Worm (Caenorhabditis elegans) whole organism, L1 larva: ENCODE data around the gene mms-19.

ENCODE experiments used
- C16A3.4 ChIP-seq: fragments of 150-350 bp; optimal IDR thresholded peaks from 2 replicates; lab custom pipeline; 2014; ENCODE audit warnings: missing biosample characterization, missing genetic modification characterization
- Y116A8C.19 ChIP-seq: sonication (generic microtip); optimal IDR thresholded peaks from 2 replicates; lab custom pipeline; 2016; ENCODE audit warnings: missing compliant biosample characterization, missing genetic modification characterization, borderline replicate concordance
- alr-1 ChIP-seq: fragments of 200-800 bp; sonication (Bioruptor generic); optimal IDR thresholded peaks from 2 replicates; lab custom pipeline; 2018; ENCODE audit warnings: borderline replicate concordance, mild to moderate bottlenecking, missing genetic modification characterization, missing compliant biosample characterization
- blmp-1 ChIP-seq: fragments of 150-350 bp; optimal IDR thresholded peaks from 2 replicates; lab custom pipeline; 2014; ENCODE audit warnings: missing biosample characterization, missing genetic modification characterization
- ceh-63 ChIP-seq: fragments of 200-800 bp; sonication (Bioruptor generic); optimal IDR thresholded peaks from 2 replicates; lab custom pipeline; 2018; ENCODE audit warnings: mild to moderate bottlenecking, missing genetic modification characterization, missing compliant biosample characterization
- ceh-8 ChIP-seq: fragments of 200-800 bp; sonication (Bioruptor generic); optimal IDR thresholded peaks from 2 replicates; lab custom pipeline; 2018; ENCODE audit warnings: mild to moderate bottlenecking, missing genetic modification characterization, moderate library complexity, missing compliant biosample characterization
- ceh-82 ChIP-seq, 3 experiments: fragments of 150-350 bp in 1 of 3; sonication (generic microtip) in 2 of 3; optimal IDR thresholded peaks; 2 replicates each; lab custom pipeline; 2014 to 2017; ENCODE audit warnings: missing biosample characterization in 3 of 3, missing genetic modification characterization in 3 of 3
- efl-3 ChIP-seq: fragments of 200-800 bp; sonication (Bioruptor generic); optimal IDR thresholded peaks from 2 replicates; lab custom pipeline; 2018; ENCODE audit warnings: mild to moderate bottlenecking, missing genetic modification characterization, missing compliant biosample characterization
- egl-13 ChIP-seq: sonication (generic microtip); optimal IDR thresholded peaks from 2 replicates; lab custom pipeline; 2016; ENCODE audit warnings: missing genotype, missing genetic modification reagents, missing genetic modification characterization, missing compliant biosample characterization
- elt-2 ChIP-seq: sonication (generic microtip); optimal IDR thresholded peaks from 2 replicates; lab custom pipeline; 2016; ENCODE audit warnings: missing genetic modification characterization, mild to moderate bottlenecking, inconsistent platforms, missing compliant biosample characterization, missing genetic modification reagents
- ets-5 ChIP-seq: fragments of 200-800 bp; sonication (Bioruptor generic); IDR thresholded peaks from 2 replicates; pipeline ENCODE4 v1.3.6; 2022; ENCODE audit warnings: missing genetic modification characterization, missing compliant biosample characterization
- hlh-4 ChIP-seq: sonication (generic microtip); optimal IDR thresholded peaks from 2 replicates; lab custom pipeline; 2016; ENCODE audit warnings: mild to moderate bottlenecking, missing genetic modification characterization, missing compliant biosample characterization
- hpl-2 ChIP-seq: fragments of 150-350 bp; optimal IDR thresholded peaks from 2 replicates; lab custom pipeline; 2014; ENCODE audit warnings: missing biosample characterization, missing genetic modification reagents, missing genetic modification characterization
- irx-1 ChIP-seq: sonication (generic microtip); optimal IDR thresholded peaks from 2 replicates; lab custom pipeline; 2016; ENCODE audit warnings: missing genetic modification characterization, missing compliant biosample characterization
- jun-1 ChIP-seq: fragments of 150-350 bp; optimal IDR thresholded peaks from 2 replicates; lab custom pipeline; 2014; ENCODE audit warnings: missing biosample characterization, missing genetic modification reagents, missing genetic modification characterization
- lin-14 ChIP-seq: fragments of 200-800 bp; sonication (Bioruptor generic); optimal IDR thresholded peaks from 2 replicates; lab custom pipeline; 2018; ENCODE audit warnings: mild to moderate bottlenecking, missing genetic modification characterization, moderate library complexity, missing compliant biosample characterization
- lin-35 ChIP-seq, 2 experiments: fragments of 150-350 bp; optimal IDR thresholded peaks; 2 replicates each; lab custom pipeline; 2014; ENCODE audit warnings: missing biosample characterization in 2 of 2, missing genetic modification characterization in 2 of 2, missing genetic modification reagents in 2 of 2
- lin-39 ChIP-seq: fragments of 150-350 bp; optimal IDR thresholded peaks from 2 replicates; lab custom pipeline; 2014; ENCODE audit warnings: missing biosample characterization, missing genetic modification reagents, missing genetic modification characterization
- lir-3 ChIP-seq: sonication (generic microtip); optimal IDR thresholded peaks from 2 replicates; lab custom pipeline; 2016; ENCODE audit warnings: mild to moderate bottlenecking, missing genetic modification characterization, moderate library complexity, missing compliant biosample characterization; ENCODE audit not compliant: poor library complexity
- mab-9 ChIP-seq: fragments of 200-800 bp; sonication (Bioruptor generic); IDR thresholded peaks from 2 replicates; pipeline ENCODE4 v1.3.6; 2022; ENCODE audit warnings: missing genetic modification reagents, missing genetic modification characterization, missing compliant biosample characterization
- mep-1 ChIP-seq: fragments of 150-350 bp; optimal IDR thresholded peaks from 2 replicates; lab custom pipeline; 2014; ENCODE audit warnings: missing biosample characterization, missing genetic modification characterization
- nhr-11 ChIP-seq: fragments of 150-350 bp; optimal IDR thresholded peaks from 2 replicates; lab custom pipeline; 2014; ENCODE audit warnings: missing biosample characterization, missing genetic modification characterization
- nhr-19 ChIP-seq: fragments of 200-800 bp; sonication (Bioruptor generic); conservative IDR thresholded peaks from 2 replicates; pipeline ENCODE4 v1.3.6; 2022; ENCODE audit warnings: missing genetic modification characterization, missing compliant biosample characterization
- nhr-20 ChIP-seq: sonication (generic microtip); optimal IDR thresholded peaks from 2 replicates; lab custom pipeline; 2016; ENCODE audit warnings: mild to moderate bottlenecking, missing genetic modification characterization, missing compliant biosample characterization
- nhr-77 ChIP-seq: fragments of 150-350 bp; optimal IDR thresholded peaks from 2 replicates; lab custom pipeline; 2014; ENCODE audit warnings: missing biosample characterization, missing genetic modification characterization
- nhr-84 ChIP-seq: sonication (generic microtip); optimal IDR thresholded peaks from 2 replicates; lab custom pipeline; 2017; ENCODE audit warnings: missing biosample characterization, missing genetic modification characterization
- pag-3 ChIP-seq: sonication (generic microtip); optimal IDR thresholded peaks from 2 replicates; lab custom pipeline; 2017; ENCODE audit warnings: missing genetic modification characterization, mild to moderate bottlenecking, missing compliant biosample characterization, antibody characterized with exemption, borderline replicate concordance; ENCODE audit not compliant: insufficient read depth
- pqm-1 ChIP-seq: sonication (generic microtip); optimal IDR thresholded peaks from 3 replicates; lab custom pipeline; 2017; ENCODE audit warnings: missing biosample characterization, missing genetic modification characterization
- rnt-1 ChIP-seq: sonication (generic microtip); optimal IDR thresholded peaks from 2 replicates; lab custom pipeline; 2016; ENCODE audit warnings: mild to moderate bottlenecking, missing genetic modification characterization, moderate library complexity, missing compliant biosample characterization
- skn-1 ChIP-seq: fragments of 150-350 bp; optimal IDR thresholded peaks from 2 replicates; lab custom pipeline; 2014; ENCODE audit warnings: missing biosample characterization, missing genetic modification characterization
- snu-23 ChIP-seq: sonication (generic microtip); optimal IDR thresholded peaks from 2 replicates; lab custom pipeline; 2016; ENCODE audit warnings: missing genetic modification characterization, missing compliant biosample characterization
- sptf-1 ChIP-seq: fragments of 150-350 bp; optimal IDR thresholded peaks from 2 replicates; lab custom pipeline; 2014; ENCODE audit warnings: missing biosample characterization, missing genetic modification characterization
- tbx-2 ChIP-seq: sonication (generic microtip); optimal IDR thresholded peaks from 2 replicates; lab custom pipeline; 2016; ENCODE audit warnings: missing genetic modification characterization, missing compliant biosample characterization
- unc-30 ChIP-seq: sonication (generic microtip); optimal IDR thresholded peaks from 2 replicates; lab custom pipeline; 2017; ENCODE audit warnings: missing biosample characterization, missing genetic modification characterization
- unc-86 ChIP-seq: sonication (generic microtip); optimal IDR thresholded peaks from 2 replicates; lab custom pipeline; 2016; ENCODE audit warnings: missing genetic modification characterization, missing compliant biosample characterization
- xbp-1 ChIP-seq: sonication (generic microtip); optimal IDR thresholded peaks from 2 replicates; lab custom pipeline; 2016; ENCODE audit warnings: missing genetic modification characterization, missing compliant biosample characterization
- ztf-11 ChIP-seq, 2 experiments: sonication (generic microtip); optimal IDR thresholded peaks; 2 replicates each; lab custom pipeline; 2016 to 2017; ENCODE audit warnings: missing genetic modification characterization in 2 of 2, missing biosample characterization in 1 of 2, missing compliant biosample characterization in 1 of 2

mms-19 gene

DNA sequence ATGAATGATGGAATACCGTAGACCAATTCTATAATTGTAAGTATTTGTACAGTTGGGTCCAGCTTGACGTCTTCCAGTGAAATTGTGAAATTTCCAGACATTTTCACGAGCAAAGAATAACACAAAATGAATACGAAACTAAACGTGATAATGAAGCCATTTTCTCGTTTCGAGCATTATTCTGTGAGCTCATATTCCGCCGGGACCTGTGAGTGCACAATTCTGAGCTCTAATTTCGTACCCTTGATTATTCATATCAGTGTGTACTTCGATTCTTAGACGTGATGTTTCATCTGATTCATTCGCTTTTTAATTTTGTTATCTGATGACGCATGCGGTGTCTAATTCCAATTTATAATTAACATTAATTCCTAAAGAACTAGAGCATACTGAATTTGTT lies 31.8 kb upstream of the mms-19 start, which contains the start of gene srg-66:
TSS of gene srg-66 (minus strand) at position 101 of the 400 bp plus-strand sequence.
- TF ChIP-seq nhr-11 (tag; lab: Kevin White, UChicago), result no peak
- TF ChIP-seq ceh-8, result peak; percentile 66
- TF ChIP-seq, all 84 proteins: peak for 1

ce11 chrV:5484866-5485265 lies 29.3 kb upstream of the mms-19 start, which contains the start of gene srg-65:
srg-65 (minus strand) TSS chrV:5484966.
- TF ChIP-seq snu-23, result no peak
- TF ChIP-seq mab-9, result no peak
- TF ChIP-seq ceh-8, result no peak
- no peak for TF ChIP-seq egl-13 (tag; lab: Kevin White, UChicago)
- TF ChIP-seq Y116A8C.19 (tag; lab: Kevin White, UChicago), result no peak
- TF ChIP-seq pqm-1 (tag; lab: Kevin White, UChicago), result no peak
- TF ChIP-seq tbx-2 (tag; lab: Kevin White, UChicago), result no peak
- no peak for TF ChIP-seq C16A3.4 (tag; lab: Kevin White, UChicago)
- TF ChIP-seq hpl-2 (GFP tag; lab: Kevin White, UChicago), result no peak
- TF ChIP-seq unc-30, result no peak
- TF ChIP-seq efl-3 (GFP tag; lab: Kevin White, UChicago), result no peak
- TF ChIP-seq ceh-63 (GFP tag; lab: Kevin White, UChicago), result no peak
- TF ChIP-seq ceh-82 (tag; optimal IDR thresholded peaks at IDR 0.05; lab: Kevin White, UChicago), result no peak
- no peak for TF ChIP-seq lin-14 (GFP tag; lab: Kevin White, UChicago)
- TF ChIP-seq mep-1 (tag; lab: Kevin White, UChicago), result no peak
- TF ChIP-seq sptf-1, result no peak
- no peak for TF ChIP-seq alr-1 (tag; lab: Kevin White, UChicago)
- no peak for TF ChIP-seq hlh-4
- TF ChIP-seq nhr-19 (GFP tag; lab: Robert Waterston, UW), result no peak
- no peak for TF ChIP-seq ztf-11 (tag; optimal IDR thresholded peaks at IDR 0.05; lab: Kevin White, UChicago)

- TF ChIP-seq skn-1, result no peak
- no peak for TF ChIP-seq rnt-1
- TF ChIP-seq unc-86 (tag; lab: Kevin White, UChicago), result no peak
- no peak for TF ChIP-seq pag-3 (tag; lab: Kevin White, UChicago)
- TF ChIP-seq nhr-11 (tag; lab: Kevin White, UChicago), result no peak
- no peak for TF ChIP-seq xbp-1 (tag; lab: Kevin White, UChicago)
- no peak for TF ChIP-seq lin-35 (GFP tag; optimal IDR thresholded peaks at IDR 0.05; lab: Kevin White, UChicago)
- no peak for TF ChIP-seq nhr-84 (tag; lab: Kevin White, UChicago)
- TF ChIP-seq nhr-19 (GFP tag; lab: Robert Waterston, UW), result no peak
Measured at ce11 chrV:5487180-5487579, 27.0 kb upstream of the mms-19 start.

DNA sequence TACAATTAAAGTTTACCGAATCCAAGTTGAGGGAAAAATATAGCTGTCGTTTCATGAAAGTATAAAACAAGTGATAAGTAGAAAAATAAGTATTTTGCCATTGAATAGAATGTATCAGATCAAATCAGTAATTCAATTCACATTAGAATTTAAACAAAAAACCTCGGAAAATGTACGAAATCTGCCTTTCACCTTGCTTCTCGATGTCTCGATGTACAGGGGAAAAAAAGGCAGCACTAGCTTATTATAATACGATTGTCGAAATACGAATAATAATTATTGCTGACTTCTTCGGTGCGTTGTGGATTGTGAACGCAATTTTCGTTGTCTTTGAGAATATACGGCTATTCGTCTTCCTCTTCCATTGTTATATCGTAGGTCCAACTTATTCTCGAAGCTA lies 25.4 kb upstream of the mms-19 start, which contains the start of gene grl-18:
TSS of gene grl-18 (minus strand) at position 101 of the 400 bp plus-strand sequence.
- TF ChIP-seq unc-86 (tag; lab: Kevin White, UChicago) (no peak), lin-39 (tag; lab: Kevin White, UChicago) (no peak), pqm-1 (tag; lab: Kevin White, UChicago) (no peak), nhr-20 (tag; lab: Kevin White, UChicago) (no peak), ets-5 (GFP tag; lab: Robert Waterston, UW) (no peak), nhr-84 (tag; lab: Kevin White, UChicago) (no peak), jun-1 (no peak), nhr-77 (tag; lab: Kevin White, UChicago) (no peak), lir-3 (no peak), elt-2 (tag; lab: Kevin White, UChicago) (no peak), hlh-4 (no peak), unc-30 (no peak), irx-1 (tag; lab: Kevin White, UChicago) (no peak), blmp-1 (tag; lab: Kevin White, UChicago) (no peak)
